Worm (Caenorhabditis elegans) whole organism, midembryonic: ENCODE results near the gene srlf-19.

Source experiments
- T22C8.4 ChIP-seq: fragments of 200-800 bp; sonication (Bioruptor generic); IDR thresholded peaks from 2 replicates; pipeline ENCODE4 v1.3.6; 2022; ENCODE audit warnings: missing genetic modification characterization, missing compliant biosample characterization
- cog-1 ChIP-seq: sonication (generic microtip); optimal IDR thresholded peaks from 2 replicates; lab custom pipeline; 2016; ENCODE audit warnings: missing genetic modification characterization, missing compliant biosample characterization
- flt-1 ChIP-seq: fragments of 200-800 bp; sonication (Bioruptor generic); IDR thresholded peaks from 2 replicates; pipeline ENCODE4 v1.3.6; 2022; ENCODE audit warnings: missing genetic modification characterization, missing compliant biosample characterization
- klf-2 ChIP-seq: fragments of 200-800 bp; sonication (Bioruptor generic); conservative IDR thresholded peaks from 2 replicates; pipeline ENCODE4 v1.3.6; 2022; ENCODE audit warnings: missing genetic modification reagents, missing genetic modification characterization, missing compliant biosample characterization
- med-1 ChIP-seq: sonication (generic microtip); optimal IDR thresholded peaks from 2 replicates; lab custom pipeline; 2017; ENCODE audit warnings: missing genetic modification characterization, mild to moderate bottlenecking, missing compliant biosample characterization, antibody characterized with exemption, missing genetic modification reagents; ENCODE audit not compliant: insufficient read depth
- ref-1 ChIP-seq: fragments of 200-800 bp; sonication (Bioruptor generic); conservative IDR thresholded peaks from 2 replicates; pipeline ENCODE4 v1.3.6; 2022; ENCODE audit warnings: missing genetic modification reagents, missing genetic modification characterization, missing compliant biosample characterization
- tab-1 ChIP-seq: fragments of 200-800 bp; sonication (Bioruptor generic); IDR thresholded peaks from 2 replicates; pipeline ENCODE4 v1.3.6; 2022; ENCODE audit warnings: missing genetic modification characterization, missing compliant biosample characterization
- ztf-23 ChIP-seq: fragments of 200-800 bp; sonication (Bioruptor generic); IDR thresholded peaks from 2 replicates; pipeline ENCODE4 v1.3.6; 2022; ENCODE audit warnings: missing genetic modification reagents, missing genetic modification characterization, missing compliant biosample characterization
- ztf-29 ChIP-seq: fragments of 200-800 bp; sonication (Bioruptor generic); IDR thresholded peaks from 2 replicates; pipeline ENCODE4 v1.3.6; 2022; ENCODE audit warnings: missing genetic modification reagents, missing genetic modification characterization, missing compliant biosample characterization

ce11 chrV:502803-503273 is 2.5 kb upstream of the srlf-19 start, which contains the start of gene T01G6.10:
- TF ChIP-seq flt-1 (GFP tag; lab: Robert Waterston, UW): no peak
- TF ChIP-seq cog-1 (tag; lab: Kevin White, UChicago): no peak
- no peak for TF ChIP-seq ztf-23
- no peak for TF ChIP-seq tab-1 (GFP tag; lab: Robert Waterston, UW)
- TF ChIP-seq ztf-29: no peak
- no peak for TF ChIP-seq klf-2 (GFP tag; lab: Robert Waterston, UW)
- TF ChIP-seq med-1: no peak
- TF ChIP-seq ref-1 (GFP tag; lab: Robert Waterston, UW): no peak
- no peak for TF ChIP-seq T22C8.4 (GFP tag; lab: Robert Waterston, UW)
